Fruit fly (Drosophila melanogaster) whole organism, prepupa: ENCODE measurements around the gene CG13005.

Experiments used
- CG31627 ChIP-seq: fragments of 200-800 bp; sonication (Bioruptor generic); optimal IDR thresholded peaks from 3 replicates; lab custom pipeline; 2016; ENCODE audit warnings: missing biosample characterization, missing genetic modification characterization
- CG6163 ChIP-seq: fragments of 200-800 bp; sonication (Bioruptor generic); IDR thresholded peaks from 3 replicates; pipeline ENCODE4 v1.3.6; 2022; ENCODE audit warnings: missing biosample characterization, missing genetic modification characterization
- Eip78C ChIP-seq: fragments of 200-800 bp; sonication (Bioruptor generic); peaks from one replicate; lab custom pipeline; 2016; ENCODE audit warnings: missing biosample characterization, missing genetic modification characterization
- Gug ChIP-seq: fragments of 200-800 bp; sonication (Bioruptor generic); IDR thresholded peaks from 2 replicates; pipeline ENCODE4 v1.3.6; 2022; ENCODE audit warnings: missing biosample characterization, missing genetic modification characterization
- Smox ChIP-seq: fragments of 200-800 bp; sonication (Bioruptor generic); optimal IDR thresholded peaks from 3 replicates; lab custom pipeline; 2016; ENCODE audit warnings: missing biosample characterization, missing genetic modification characterization
- Sox15 ChIP-seq: fragments of 200-800 bp; sonication (Bioruptor generic); optimal IDR thresholded peaks from 3 replicates; lab custom pipeline; 2016; ENCODE audit warnings: missing biosample characterization, missing genetic modification characterization
- cyc ChIP-seq: fragments of 200-800 bp; sonication (Bioruptor generic); optimal IDR thresholded peaks from 3 replicates; lab custom pipeline; 2016; ENCODE audit warnings: missing biosample characterization, missing genetic modification characterization
- dac ChIP-seq: fragments of 200-800 bp; sonication (Bioruptor generic); optimal IDR thresholded peaks from 2 replicates; lab custom pipeline; 2017; ENCODE audit warnings: missing biosample characterization, mild to moderate bottlenecking, missing genetic modification characterization
- fd59A ChIP-seq: fragments of 200-800 bp; sonication (Bioruptor generic); optimal IDR thresholded peaks from 2 replicates; lab custom pipeline; 2017; ENCODE audit warnings: missing biosample characterization, mild to moderate bottlenecking, missing genetic modification characterization, missing genetic modification reagents
- ss ChIP-seq, 2 experiments: fragments of 200-800 bp; sonication (Bioruptor generic); optimal IDR thresholded peaks; 2 replicates in 1 of 2; 3 replicates in 1 of 2; lab custom pipeline; 2017 to 2018; ENCODE audit warnings: mild to moderate bottlenecking in 2 of 2, missing biosample characterization in 2 of 2, missing genetic modification characterization in 2 of 2, moderate library complexity in 1 of 2
- vri ChIP-seq: fragments of 200-800 bp; sonication (Bioruptor generic); optimal IDR thresholded peaks from 3 replicates; lab custom pipeline; 2016; ENCODE audit warnings: missing biosample characterization, mild to moderate bottlenecking, missing genetic modification characterization

- TF ChIP-seq CG31627 (GFP tag; lab: Kevin White, UChicago), result no peak
- TF ChIP-seq Sox15, result no peak
- TF ChIP-seq cyc (GFP tag; lab: Kevin White, UChicago), result no peak
- no peak for TF ChIP-seq dac (GFP tag; lab: Kevin White, UChicago)
- no peak for TF ChIP-seq ss (GFP tag; optimal IDR thresholded peaks at IDR 0.05; lab: Kevin White, UChicago)
- TF ChIP-seq Eip78C (GFP tag; lab: Kevin White, UChicago), result no peak
- TF ChIP-seq vri (GFP tag; lab: Kevin White, UChicago), result no peak
- TF ChIP-seq CG6163 (GFP tag; lab: Robert Waterston, UW), result no peak
- TF ChIP-seq fd59A (GFP tag; lab: Kevin White, UChicago), result no peak
- TF ChIP-seq Smox (GFP tag; lab: Kevin White, UChicago), result no peak
- TF ChIP-seq Gug (GFP tag; lab: Robert Waterston, UW), result no peak
These were observed 19.7 kb upstream of the CG13005 start, which contains the start of gene mRpL22 for dm6 chrX:16783743-16784142.
